Fruit fly (Drosophila melanogaster): ENCODE results near the gene Prx5.

- TF ChIP-seq Myc (optimal IDR thresholded peaks at IDR 0.05) (no peak), h (optimal IDR thresholded peaks at IDR 0.05) (no peak), insv (optimal IDR thresholded peaks at IDR 0.05) (no peak), Sin3A (optimal IDR thresholded peaks at IDR 0.05) (no peak)
Measured at dm6 chr3R:18197802-18198148, 30.7 kb upstream of the Prx5 start.
